Worm (Caenorhabditis elegans): ENCODE data around the gene ZK1290.11.

DNA sequence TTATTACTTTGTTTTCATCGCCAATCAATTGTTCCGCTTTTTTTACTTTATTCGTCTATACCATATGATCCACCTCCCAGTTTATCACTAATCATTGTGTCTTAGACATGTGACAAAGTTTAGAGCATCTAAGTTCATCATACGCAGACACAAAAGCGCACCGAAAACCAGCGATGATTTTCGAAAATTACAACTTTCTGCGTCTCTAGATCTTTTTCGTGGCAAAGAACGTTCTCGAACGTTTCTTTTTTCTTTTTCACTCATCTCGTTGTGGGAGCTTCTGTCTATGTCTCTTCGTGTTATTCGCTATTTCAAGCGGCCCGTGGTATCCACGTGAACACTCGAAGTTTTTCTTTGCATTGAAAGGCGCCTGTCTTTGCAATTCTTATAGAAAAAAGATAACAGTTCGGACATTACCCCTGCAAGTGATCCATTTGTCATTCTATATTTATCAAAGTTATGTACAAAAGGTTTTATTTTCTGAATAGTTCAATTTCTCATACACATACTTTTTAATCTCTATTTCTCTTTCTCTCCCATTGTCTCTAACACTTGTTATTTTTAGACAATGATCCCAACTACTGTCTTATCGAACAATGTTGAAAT, 32.2 kb downstream of the ZK1290.11 start, which contains the start of gene ZK1290.5:
- TF ChIP-seq nhr-76 (tag; optimal IDR thresholded peaks at IDR 0.05) = no peak
- TF ChIP-seq ceh-82 (tag; optimal IDR thresholded peaks at IDR 0.05) = no peak
- no peak for TF ChIP-seq ama-1 (optimal IDR thresholded peaks at IDR 0.05)
- peak; percentile 93 for TF ChIP-seq jun-1 (tag; optimal IDR thresholded peaks at IDR 0.05)
- no peak for TF ChIP-seq nhr-237 (tag; optimal IDR thresholded peaks at IDR 0.05)
- TF ChIP-seq ztf-4 (tag; optimal IDR thresholded peaks at IDR 0.05) = peak; percentile 35

Measured in whole organism, L3 larva.